Fruit fly (Drosophila melanogaster) S2 (cell line): Measurements from ENCODE around the gene CG33500.

Experiments
- CG8478 ChIP-seq: fragments of >200 bp; optimal IDR thresholded peaks from 2 replicates; lab custom pipeline; 2018
- CTCF ChIP-seq, 2 experiments: fragments of >200 bp; optimal IDR thresholded peaks; 2 replicates each; lab custom pipeline; 2018

DNA sequence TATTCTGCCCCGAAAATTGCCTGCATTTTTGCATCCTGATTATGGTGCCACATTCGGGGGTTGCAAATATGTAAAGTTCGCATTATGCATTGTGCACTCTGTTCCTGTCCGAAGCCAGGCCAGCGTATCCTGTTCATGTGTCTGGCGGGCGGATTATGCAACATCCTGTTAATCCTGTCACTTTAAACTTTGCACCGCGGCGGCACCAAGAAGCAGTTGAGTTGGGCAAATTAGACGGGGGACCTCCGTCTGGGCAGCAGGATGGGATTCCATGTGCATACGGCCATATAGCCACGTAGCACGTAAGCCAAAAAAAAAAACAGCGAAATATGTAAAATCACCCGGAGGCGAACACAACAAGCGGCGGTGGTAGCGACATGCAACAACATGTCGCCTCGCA, 18.9 kb upstream of the CG33500 start:
- TF ChIP-seq CTCF (optimal IDR thresholded peaks at IDR 0.05; lab: Kevin White, UChicago) = no peak
- no peak for TF ChIP-seq CG8478 (lab: Kevin White, UChicago)
